Comparison of ENCODE assay signal across 1 fruit fly cellular context in genomic region chr2L:5085561-5085960, dm6.
A peak's percentile ranks its signal among the peaks of the same experiment; 100 is the strongest.
TF ChIP-seq lines count a peak whose summit lies in the region.

No protein-coding gene starts in this region.

TF ChIP-seq in whole organism, embryonic, 481 proteins besides CTCF, POLR2A, EP300 and RAD21 (continued from another document):
- TF ChIP-seq bigmax (GFP tag; optimal IDR thresholded peaks at IDR 0.05; lab: Kevin White, UChicago) (no peak), CG2712 (tag; optimal IDR thresholded peaks at IDR 0.05; lab: Kevin White, UChicago) (peak; percentile 8), slou (GFP tag; optimal IDR thresholded peaks at IDR 0.05; lab: Kevin White, UChicago) (no peak), CG13775 (GFP tag; optimal IDR thresholded peaks at IDR 0.05; lab: Kevin White, UChicago) (no peak), Gug (GFP tag; IDR thresholded peaks at IDR 0.05; lab: Robert Waterston, UW) (no peak), CG8290 (GFP tag; optimal IDR thresholded peaks at IDR 0.05; lab: Kevin White, UChicago) (no peak), CG8290 (tag; optimal IDR thresholded peaks at IDR 0.05; lab: Kevin White, UChicago) (no peak), zfh2 (GFP tag; optimal IDR thresholded peaks at IDR 0.05; lab: Kevin White, UChicago) (no peak), lab (GFP tag; optimal IDR thresholded peaks at IDR 0.05; lab: Kevin White, UChicago) (peak; percentile 37), NC2α (GFP tag; optimal IDR thresholded peaks at IDR 0.05; lab: Kevin White, UChicago) (no peak), Mad (GFP tag; optimal IDR thresholded peaks at IDR 0.05; lab: Kevin White, UChicago) (no peak), shn (GFP tag; optimal IDR thresholded peaks at IDR 0.05; lab: Kevin White, UChicago) (no peak), slbo (GFP tag; IDR thresholded peaks at IDR 0.05; lab: Robert Waterston, UW) (peak; percentile 46; the same call in 1 of the 2 replicates), wor (GFP tag; IDR thresholded peaks at IDR 0.05; lab: Robert Waterston, UW) (no peak), ac (GFP tag; optimal IDR thresholded peaks at IDR 0.05; lab: Kevin White, UChicago) (no peak), pb (GFP tag; optimal IDR thresholded peaks at IDR 0.05; lab: Kevin White, UChicago) (no peak), CG6813 (GFP tag; optimal IDR thresholded peaks at IDR 0.05; lab: Kevin White, UChicago) (no peak), inv (GFP tag; IDR thresholded peaks at IDR 0.05; lab: Robert Waterston, UW; ENCODE audit: partially characterized antibody) (no peak), sna (GFP tag; IDR thresholded peaks at IDR 0.05; lab: Robert Waterston, UW; ENCODE audit: partially characterized antibody) (no peak), bcd (GFP tag; optimal IDR thresholded peaks at IDR 0.05; lab: Kevin White, UChicago) (no peak), ewg (GFP tag; optimal IDR thresholded peaks at IDR 0.05; lab: Kevin White, UChicago) (no peak), CG7928 (GFP tag; optimal IDR thresholded peaks at IDR 0.05; lab: Kevin White, UChicago) (no peak), ftz-f1 (GFP tag; optimal IDR thresholded peaks at IDR 0.05; lab: Kevin White, UChicago) (no peak), CG11504 (tag; optimal IDR thresholded peaks at IDR 0.05; lab: Kevin White, UChicago) (peak; percentile 23), otp (GFP tag; IDR thresholded peaks at IDR 0.05; lab: Robert Waterston, UW) (0 out of 3 replicates have a peak, but pooled peaks have one; percentile 18), CG16815 (GFP tag; optimal IDR thresholded peaks at IDR 0.05; lab: Kevin White, UChicago) (no peak), CG32532 (GFP tag; IDR thresholded peaks at IDR 0.05; lab: Robert Waterston, UW) (no peak), esg (GFP tag; conservative IDR thresholded peaks at IDR 0.05; lab: Robert Waterston, UW) (no peak), CG12391 (tag; optimal IDR thresholded peaks at IDR 0.05; lab: Kevin White, UChicago) (peak; percentile 21), CG9876 (GFP tag; optimal IDR thresholded peaks at IDR 0.05; lab: Kevin White, UChicago) (no peak), eyg (GFP tag; optimal IDR thresholded peaks at IDR 0.05; lab: Kevin White, UChicago) (no peak), schlank (tag; optimal IDR thresholded peaks at IDR 0.05; lab: Kevin White, UChicago) (no peak), Hsf (GFP tag; optimal IDR thresholded peaks at IDR 0.05; lab: Kevin White, UChicago) (no peak), TFAM (GFP tag; optimal IDR thresholded peaks at IDR 0.05; lab: Kevin White, UChicago) (no peak), cas (GFP tag; IDR thresholded peaks at IDR 0.05; lab: Robert Waterston, UW) (no peak), bowl (GFP tag; IDR thresholded peaks at IDR 0.05; lab: Robert Waterston, UW) (no peak), vnd (GFP tag; IDR thresholded peaks at IDR 0.05; lab: Robert Waterston, UW; ENCODE audit: partially characterized antibody) (no peak), Ada2b (GFP tag; IDR thresholded peaks at IDR 0.05; lab: Robert Waterston, UW) (0 out of 2 replicates have a peak, but pooled peaks have one; percentile 23), CG43689 (GFP tag; IDR thresholded peaks at IDR 0.05; lab: Robert Waterston, UW) (no peak), bsh (GFP tag; optimal IDR thresholded peaks at IDR 0.05; lab: Kevin White, UChicago) (peak in 1 of 2 experiments; percentile 4), HLH54F (GFP tag; optimal IDR thresholded peaks at IDR 0.05; lab: Kevin White, UChicago) (no peak), Hr39 (optimal IDR thresholded peaks at IDR 0.05; lab: Kevin White, UChicago) (no peak), CG6765 (GFP tag; optimal IDR thresholded peaks at IDR 0.05; lab: Kevin White, UChicago) (no peak), CG12769 (tag; optimal IDR thresholded peaks at IDR 0.05; lab: Kevin White, UChicago) (no peak), en (GFP tag; optimal IDR thresholded peaks at IDR 0.05; lab: Kevin White, UChicago) (no peak), CrebB (tag; optimal IDR thresholded peaks at IDR 0.05; lab: Kevin White, UChicago) (no peak), GATAe (GFP tag; conservative IDR thresholded peaks at IDR 0.05; lab: Robert Waterston, UW) (no peak), Hr3 (GFP tag; optimal IDR thresholded peaks at IDR 0.05; lab: Kevin White, UChicago) (no peak), dmrt99B (tag; optimal IDR thresholded peaks at IDR 0.05; lab: Kevin White, UChicago) (peak; percentile 12), Ptx1 (GFP tag; IDR thresholded peaks at IDR 0.05; lab: Robert Waterston, UW) (0 out of 2 replicates have a peak, but pooled peaks have one; percentile 11), onecut (GFP tag; IDR thresholded peaks at IDR 0.05; lab: Robert Waterston, UW) (no peak), luna (GFP tag; optimal IDR thresholded peaks at IDR 0.05; lab: Kevin White, UChicago) (no peak), Hr51 (GFP tag; optimal IDR thresholded peaks at IDR 0.05; lab: Kevin White, UChicago) (peak in 1 of 2 experiments; percentile 12), Nf-YC (tag; optimal IDR thresholded peaks at IDR 0.05; lab: Kevin White, UChicago) (no peak), CG34422 (GFP tag; IDR thresholded peaks at IDR 0.05; lab: Robert Waterston, UW) (no peak), org-1 (GFP tag; optimal IDR thresholded peaks at IDR 0.05; lab: Kevin White, UChicago) (no peak), CG3847 (GFP tag; IDR thresholded peaks at IDR 0.05; lab: Robert Waterston, UW) (no peak), row (GFP tag; IDR thresholded peaks at IDR 0.05; lab: Robert Waterston, UW) (peak; percentile 39; the same call in 1 of the 3 replicates), CG11560 (tag; IDR thresholded peaks at IDR 0.05; lab: Robert Waterston, UW) (no peak), CG15011 (GFP tag; optimal IDR thresholded peaks at IDR 0.05; lab: Kevin White, UChicago) (no peak), CG13123 (GFP tag; optimal IDR thresholded peaks at IDR 0.05; lab: Kevin White, UChicago) (no peak), CG17186 (GFP tag; optimal IDR thresholded peaks at IDR 0.05; lab: Kevin White, UChicago) (no peak), Hr78 (GFP tag; optimal IDR thresholded peaks at IDR 0.05; lab: Kevin White, UChicago) (no peak), crp (GFP tag; optimal IDR thresholded peaks at IDR 0.05; lab: Kevin White, UChicago) (no peak), sisA (GFP tag; IDR thresholded peaks at IDR 0.05; lab: Robert Waterston, UW) (peak; percentile 23; the same call in 1 of the 2 replicates), CG2120 (GFP tag; optimal IDR thresholded peaks at IDR 0.05; lab: Kevin White, UChicago) (peak; percentile 31), Xrp1 (GFP tag; IDR thresholded peaks at IDR 0.05; lab: Robert Waterston, UW) (no peak), fd64A (GFP tag; optimal IDR thresholded peaks at IDR 0.05; lab: Kevin White, UChicago) (no peak), nerfin-1 (tag; optimal IDR thresholded peaks at IDR 0.05; lab: Kevin White, UChicago) (no peak), lmd (GFP tag; IDR thresholded peaks at IDR 0.05; lab: Robert Waterston, UW) (no peak), CG13624 (GFP tag; optimal IDR thresholded peaks at IDR 0.05; lab: Kevin White, UChicago) (no peak), CG32767 (GFP tag; IDR thresholded peaks at IDR 0.05; lab: Robert Waterston, UW) (no peak), CG16813 (GFP tag; IDR thresholded peaks at IDR 0.05; lab: Robert Waterston, UW; ENCODE audit: partially characterized antibody) (no peak), CG4424 (GFP tag; optimal IDR thresholded peaks at IDR 0.05; lab: Kevin White, UChicago) (no peak), sima (GFP tag; optimal IDR thresholded peaks at IDR 0.05; lab: Kevin White, UChicago) (no peak), CG18599 (GFP tag; optimal IDR thresholded peaks at IDR 0.05; lab: Kevin White, UChicago) (peak; percentile 40), CG31388 (GFP tag; optimal IDR thresholded peaks at IDR 0.05; lab: Kevin White, UChicago) (no peak), Rx (GFP tag; IDR thresholded peaks at IDR 0.05; lab: Robert Waterston, UW) (no peak), CG4854 (GFP tag; optimal IDR thresholded peaks at IDR 0.05; lab: Kevin White, UChicago) (no peak), CG2678 (tag; optimal IDR thresholded peaks at IDR 0.05; lab: Kevin White, UChicago) (peak; percentile 4)
